Worm (Caenorhabditis elegans): ENCODE data around the gene C46C11.4.

- TF ChIP-seq lin-39 (tag; optimal IDR thresholded peaks at IDR 0.05) (no peak), ama-1 (optimal IDR thresholded peaks at IDR 0.05) (no peak), elt-3 (tag; optimal IDR thresholded peaks at IDR 0.05) (no peak)
These were observed 18.7 kb downstream of the C46C11.4 start for ce11 chrX:4628350-4628749.

Measured in whole organism, L2 larva.